Fruit fly (Drosophila melanogaster) whole organism, wandering third instar larva: ENCODE measurements around the gene CG34453.
A peak's percentile ranks its signal among the peaks of the same experiment; 100 is the strongest.

Experiments used
- Abd-B ChIP-seq: fragments of >200 bp; optimal IDR thresholded peaks from 2 replicates; lab custom pipeline; 2017; ENCODE audit warnings: missing biosample characterization, missing genetic modification characterization
- CG32264 ChIP-seq: fragments of 200-800 bp; sonication (Bioruptor generic); optimal IDR thresholded peaks from 2 replicates; lab custom pipeline; 2016; ENCODE audit warnings: missing biosample characterization, missing genetic modification characterization
- CG9705 ChIP-seq: fragments of 200-800 bp; sonication (Bioruptor generic); optimal IDR thresholded peaks from 2 replicates; lab custom pipeline; 2018; ENCODE audit warnings: missing biosample characterization, mild to moderate bottlenecking, missing genetic modification characterization
- CrebA ChIP-seq: fragments of 200-800 bp; sonication (Bioruptor generic); optimal IDR thresholded peaks from 2 replicates; lab custom pipeline; 2016; ENCODE audit warnings: missing biosample characterization, mild to moderate bottlenecking, missing genetic modification characterization, borderline replicate concordance
- Dfd ChIP-seq: fragments of >200 bp; optimal IDR thresholded peaks from 2 replicates; lab custom pipeline; 2017; ENCODE audit warnings: missing biosample characterization, missing genetic modification characterization
- Dif ChIP-seq: fragments of 200-275, 200-300 bp; sonication (Bioruptor generic); optimal IDR thresholded peaks from 2 replicates; lab custom pipeline; 2018; ENCODE audit warnings: missing biosample characterization, missing genetic modification characterization; ENCODE audit not compliant: partially characterized antibody
- GATAd ChIP-seq: sonication (Bioruptor generic); optimal IDR thresholded peaks from 2 replicates; lab custom pipeline; 2016; ENCODE audit warnings: missing biosample characterization, missing genetic modification characterization
- HLH106 ChIP-seq: fragments of 200-800 bp; optimal IDR thresholded peaks from 3 replicates; lab custom pipeline; 2019; ENCODE audit warnings: missing biosample characterization, mild to moderate bottlenecking, missing genetic modification characterization, moderate library complexity
- Hnf4 ChIP-seq: fragments of 200-800 bp; sonication (Bioruptor generic); optimal IDR thresholded peaks from 2 replicates; lab custom pipeline; 2016; ENCODE audit warnings: missing biosample characterization, mild to moderate bottlenecking, missing genetic modification characterization
- Hr78 ChIP-seq: fragments of >200 bp; optimal IDR thresholded peaks from 2 replicates; lab custom pipeline; 2017; ENCODE audit warnings: missing biosample characterization, missing genetic modification characterization
- Hr83 ChIP-seq: fragments of 200-300 bp; sonication (Bioruptor generic); optimal IDR thresholded peaks from 2 replicates; lab custom pipeline; 2016; ENCODE audit warnings: missing biosample characterization, mild to moderate bottlenecking, missing genetic modification characterization, moderate library complexity; ENCODE audit not compliant: poor library complexity, severe bottlenecking
- Jra ChIP-seq: sonication (Bioruptor generic); optimal IDR thresholded peaks from 2 replicates; lab custom pipeline; 2016; ENCODE audit warnings: missing biosample characterization, missing genetic modification characterization
- Mio ChIP-seq: sonication (Bioruptor generic); optimal IDR thresholded peaks from 2 replicates; lab custom pipeline; 2016; ENCODE audit warnings: missing biosample characterization, missing genetic modification characterization
- Myc ChIP-seq: fragments of >200 bp; optimal IDR thresholded peaks from 2 replicates; lab custom pipeline; 2017
- N ChIP-seq: fragments of >200 bp; optimal IDR thresholded peaks from 2 replicates; lab custom pipeline; 2018; ENCODE audit warnings: missing biosample characterization, missing external identifiers, missing genetic modification characterization
- OdsH ChIP-seq: fragments of 200-800 bp; sonication (Bioruptor generic); optimal IDR thresholded peaks from 2 replicates; lab custom pipeline; 2016; ENCODE audit warnings: missing biosample characterization, mild to moderate bottlenecking, missing genetic modification characterization
- Rel ChIP-seq, 2 experiments: fragments of 200-800 bp; sonication (Bioruptor generic) in 1 of 2; optimal IDR thresholded peaks; 2 replicates in 1 of 2; 3 replicates in 1 of 2; lab custom pipeline; 2016 to 2019; ENCODE audit warnings: mild to moderate bottlenecking in 2 of 2, missing biosample characterization in 2 of 2, missing genetic modification characterization in 2 of 2, moderate library complexity in 1 of 2
- Sp1 ChIP-seq: fragments of 200-800 bp; sonication (Bioruptor generic); optimal IDR thresholded peaks from 3 replicates; lab custom pipeline; 2019; ENCODE audit warnings: missing biosample characterization, mild to moderate bottlenecking, missing genetic modification characterization, moderate library complexity
- Vsx2 ChIP-seq: fragments of 200-300, 225-300 bp; sonication (Bioruptor generic); optimal IDR thresholded peaks from 2 replicates; lab custom pipeline; 2018; ENCODE audit warnings: missing biosample characterization, missing genetic modification characterization; ENCODE audit not compliant: partially characterized antibody
- br ChIP-seq: fragments of 200-800 bp; sonication (Bioruptor generic); optimal IDR thresholded peaks from 2 replicates; lab custom pipeline; 2016; ENCODE audit warnings: missing biosample characterization, missing genetic modification characterization
- brk ChIP-seq: fragments of 200-800 bp; sonication (Bioruptor generic); optimal IDR thresholded peaks from 2 replicates; lab custom pipeline; 2016; ENCODE audit warnings: missing biosample characterization, mild to moderate bottlenecking, missing genetic modification characterization
- dl ChIP-seq, 2 experiments: fragments of 175-275, 200-275 bp in 1 of 2; fragments of 200-275 bp in 1 of 2; sonication (Bioruptor generic); optimal IDR thresholded peaks; lab custom pipeline; 2018; ENCODE audit warnings: mild to moderate bottlenecking in 2 of 2, missing biosample characterization in 2 of 2, missing genetic modification characterization in 2 of 2, moderate library complexity in 2 of 2; ENCODE audit not compliant: partially characterized antibody in 2 of 2, insufficient read depth in 1 of 2
- dmrt93B ChIP-seq: fragments of 200-800 bp; sonication (Bioruptor generic); optimal IDR thresholded peaks from 2 replicates; lab custom pipeline; 2018; ENCODE audit warnings: missing biosample characterization, mild to moderate bottlenecking, missing genetic modification characterization
- dsf ChIP-seq: sonication (Bioruptor generic); optimal IDR thresholded peaks from 2 replicates; lab custom pipeline; 2016; ENCODE audit warnings: missing biosample characterization, missing genetic modification characterization, borderline replicate concordance
- ey ChIP-seq: fragments of 200-800 bp; sonication (Bioruptor generic); optimal IDR thresholded peaks from 2 replicates; lab custom pipeline; 2016; ENCODE audit warnings: missing biosample characterization, missing genetic modification characterization
- foxo ChIP-seq, 2 experiments: fragments of 200-800 bp; sonication (Bioruptor generic); optimal IDR thresholded peaks; 2 replicates in 1 of 2; 3 replicates in 1 of 2; lab custom pipeline; 2016 to 2017; ENCODE audit warnings: missing biosample characterization in 2 of 2, missing genetic modification characterization in 2 of 2
- fru ChIP-seq: fragments of 200-800 bp; sonication (Bioruptor generic); optimal IDR thresholded peaks from 3 replicates; lab custom pipeline; 2016; ENCODE audit warnings: missing biosample characterization, mild to moderate bottlenecking, missing genetic modification characterization
- h ChIP-seq: fragments of 200-800 bp; sonication (Bioruptor generic); optimal IDR thresholded peaks from 3 replicates; lab custom pipeline; 2016; ENCODE audit warnings: missing biosample characterization, mild to moderate bottlenecking, missing genetic modification characterization
- jim ChIP-seq: fragments of 175-275, 200-325 bp; sonication (Bioruptor generic); optimal IDR thresholded peaks from 2 replicates; lab custom pipeline; 2016; ENCODE audit warnings: missing biosample characterization, mild to moderate bottlenecking, missing genetic modification characterization
- lola ChIP-seq: fragments of >200 bp; optimal IDR thresholded peaks from 2 replicates; lab custom pipeline; 2017; ENCODE audit warnings: missing biosample characterization, missing genetic modification characterization
- pan ChIP-seq: fragments of >200 bp; optimal IDR thresholded peaks from 2 replicates; lab custom pipeline; 2017
- psq ChIP-seq: fragments of 200-800 bp; sonication (Bioruptor generic); optimal IDR thresholded peaks from 3 replicates; lab custom pipeline; 2017; ENCODE audit warnings: missing biosample characterization, mild to moderate bottlenecking, missing genetic modification characterization, moderate library complexity
- rgr ChIP-seq: fragments of 200-800 bp; sonication (Bioruptor generic); optimal IDR thresholded peaks from 3 replicates; lab custom pipeline; 2016; ENCODE audit warnings: missing biosample characterization, mild to moderate bottlenecking, missing genetic modification characterization
- sage ChIP-seq: fragments of 200-800 bp; sonication (Bioruptor generic); optimal IDR thresholded peaks from 2 replicates; lab custom pipeline; 2016; ENCODE audit warnings: missing biosample characterization, mild to moderate bottlenecking, missing genetic modification characterization
- sv ChIP-seq: fragments of 200-800 bp; sonication (Bioruptor generic); optimal IDR thresholded peaks from 3 replicates; lab custom pipeline; 2016; ENCODE audit warnings: missing biosample characterization, missing genetic modification characterization
- tai ChIP-seq: sonication (Bioruptor generic); optimal IDR thresholded peaks from 2 replicates; lab custom pipeline; 2016; ENCODE audit warnings: missing biosample characterization, missing genetic modification characterization
- usp ChIP-seq: fragments of >200 bp; optimal IDR thresholded peaks from 2 replicates; lab custom pipeline; 2017; ENCODE audit warnings: missing biosample characterization, missing genetic modification characterization
- woc ChIP-seq: sonication (Bioruptor generic); optimal IDR thresholded peaks from 2 replicates; lab custom pipeline; 2016; ENCODE audit warnings: missing biosample characterization, mild to moderate bottlenecking, missing genetic modification characterization

CG34453 gene

dm6 chr3L:211200-211599, 22.0 kb downstream of the CG34453 start, which contains the start of gene Prp4k:
Gene Prp4k (minus strand): TSS chr3L:211457.
- no peak for TF ChIP-seq usp (GFP tag; lab: Kevin White, UChicago)
- no peak for TF ChIP-seq Rel (GFP tag; optimal IDR thresholded peaks at IDR 0.05; lab: Kevin White, UChicago)
- peak; percentile 30 for TF ChIP-seq Rel (tag; optimal IDR thresholded peaks at IDR 0.05; lab: Kevin White, UChicago)
- peak; percentile 21 for TF ChIP-seq psq (GFP tag; lab: Kevin White, UChicago)
- TF ChIP-seq fru (GFP tag; lab: Kevin White, UChicago): no peak
- TF ChIP-seq brk (GFP tag; lab: Kevin White, UChicago): no peak
- TF ChIP-seq, all 38 proteins: peak for 2

DNA sequence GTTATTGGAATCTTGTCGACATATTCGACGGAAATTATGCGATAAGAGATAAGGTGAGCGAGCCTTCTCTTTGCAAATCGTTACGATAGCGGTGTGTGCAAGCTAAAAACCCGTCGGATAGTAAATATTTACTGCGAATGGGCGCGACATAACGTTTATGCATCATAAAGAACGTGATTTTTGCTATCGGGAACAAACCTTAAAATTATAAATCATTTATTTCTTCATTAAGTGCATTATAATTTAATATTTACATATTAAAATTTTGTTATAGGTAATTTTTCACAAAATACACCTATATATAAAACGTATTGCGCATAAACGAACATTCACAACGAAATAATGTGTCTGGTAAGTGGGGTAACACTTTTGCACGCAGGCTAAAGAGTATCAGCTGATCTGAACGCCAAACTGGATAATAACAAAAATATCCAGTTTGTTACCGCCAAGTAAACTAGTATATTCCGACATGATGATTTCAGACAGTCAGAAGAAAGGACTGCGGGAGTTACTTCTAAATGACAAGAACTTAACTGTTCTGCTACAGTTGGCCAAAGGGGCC, 27.3 kb downstream of the CG34453 start, which contains the start of the genes Gk1 and CG13876:
Gene Gk1 (minus strand): TSS at position 122 of the 562 bp plus-strand sequence.
Gene CG13876 (plus strand): TSS at position 412 of the 562 bp plus-strand sequence.
- TF ChIP-seq fru (GFP tag; lab: Kevin White, UChicago) (peak; percentile 95), Rel (GFP tag; optimal IDR thresholded peaks at IDR 0.05; lab: Kevin White, UChicago) (peak; percentile 76), Rel (tag; optimal IDR thresholded peaks at IDR 0.05; lab: Kevin White, UChicago) (peak; percentile 90), Myc (lab: Kevin White, UChicago) (peak; percentile 6), Jra (GFP tag; lab: Kevin White, UChicago) (peak; percentile 77), Mio (GFP tag; lab: Kevin White, UChicago) (no peak), pan (lab: Kevin White, UChicago) (no peak), sv (GFP tag; lab: Kevin White, UChicago) (peak; percentile 73), usp (GFP tag; lab: Kevin White, UChicago) (no peak), Dif (GFP tag; lab: Kevin White, UChicago) (no peak), CrebA (no peak), Sp1 (GFP tag; lab: Kevin White, UChicago) (peak; percentile 98), CG32264 (GFP tag; lab: Kevin White, UChicago) (peak; percentile 52), ey (GFP tag; lab: Kevin White, UChicago) (peak; percentile 84), Dfd (no peak), rgr (GFP tag; lab: Kevin White, UChicago) (peak; percentile 97), h (GFP tag; lab: Kevin White, UChicago) (peak; percentile 94), Hnf4 (GFP tag; lab: Kevin White, UChicago) (peak; percentile 81), HLH106 (peak; percentile 98), jim (GFP tag; lab: Kevin White, UChicago) (no peak), dl (GFP tag; optimal IDR thresholded peaks at IDR 0.05; lab: Kevin White, UChicago; ENCODE audit: insufficient read depth in 1 of 2, partially characterized antibody in 2 of 2) (no peak), N (GFP tag; lab: Kevin White, UChicago) (no peak), Hr83 (GFP tag; lab: Kevin White, UChicago) (peak; percentile 21), lola (no peak), sage (GFP tag; lab: Kevin White, UChicago) (no peak), tai (no peak), woc (GFP tag; lab: Kevin White, UChicago) (no peak), brk (GFP tag; lab: Kevin White, UChicago) (no peak), foxo (GFP tag; optimal IDR thresholded peaks at IDR 0.05; lab: Kevin White, UChicago) (peak in 1 of 2 experiments; percentile 97), Hr78 (GFP tag; lab: Kevin White, UChicago) (no peak), br (no peak), GATAd (GFP tag; lab: Kevin White, UChicago) (no peak), OdsH (GFP tag; lab: Kevin White, UChicago) (peak; percentile 96), Vsx2 (GFP tag; lab: Kevin White, UChicago) (no peak), dsf (GFP tag; lab: Kevin White, UChicago) (peak; percentile 51), dmrt93B (GFP tag; lab: Kevin White, UChicago) (no peak), CG9705 (GFP tag; lab: Kevin White, UChicago) (peak; percentile 94), psq (GFP tag; lab: Kevin White, UChicago) (peak; percentile 91), Abd-B (GFP tag; lab: Kevin White, UChicago) (no peak)
